Fruit fly (Drosophila melanogaster) whole organism, embryonic: Measurements from ENCODE around the gene CG33110.

Source experiments
- Blimp-1 ChIP-seq: fragments of 200-800 bp; sonication (Bioruptor generic); optimal IDR thresholded peaks from 3 replicates; lab custom pipeline; 2018; ENCODE audit warnings: missing biosample characterization, missing genetic modification characterization, mild to moderate bottlenecking, moderate library complexity, missing genetic modification reagents
- CG12391 ChIP-seq: fragments of 200-800 bp; sonication (Bioruptor generic); optimal IDR thresholded peaks from 3 replicates; lab custom pipeline; 2018; ENCODE audit warnings: missing biosample characterization, mild to moderate bottlenecking, missing genetic modification characterization, moderate library complexity
- CG13424 ChIP-seq: fragments of 200-800 bp; sonication (Bioruptor generic); optimal IDR thresholded peaks from 2 replicates; lab custom pipeline; 2019; ENCODE audit warnings: missing biosample characterization, mild to moderate bottlenecking, missing genetic modification characterization, moderate library complexity
- CG15011 ChIP-seq: fragments of 200-800 bp; sonication (Bioruptor generic); optimal IDR thresholded peaks from 3 replicates; lab custom pipeline; 2018; ENCODE audit warnings: missing biosample characterization, mild to moderate bottlenecking, missing genetic modification characterization
- CG1602 ChIP-seq: fragments of 200-800 bp; sonication (Bioruptor generic); optimal IDR thresholded peaks from 3 replicates; lab custom pipeline; 2016; ENCODE audit warnings: missing biosample characterization, missing genetic modification characterization
- CG1603 ChIP-seq: fragments of 200-800 bp; sonication (Bioruptor generic); optimal IDR thresholded peaks from 2 replicates; lab custom pipeline; 2019; ENCODE audit warnings: missing biosample characterization, mild to moderate bottlenecking, missing genetic modification characterization, moderate library complexity
- CG17361 ChIP-seq: fragments of 200-800 bp; sonication (Bioruptor generic); IDR thresholded peaks from 3 replicates; pipeline ENCODE4 v1.3.6; 2022; ENCODE audit warnings: missing biosample characterization, missing genetic modification characterization
- CG18764 ChIP-seq: fragments of 200-800 bp; sonication (Bioruptor generic); optimal IDR thresholded peaks from 3 replicates; lab custom pipeline; 2016; ENCODE audit warnings: missing biosample characterization, missing genetic modification characterization
- CG2199 ChIP-seq: fragments of 200-800 bp; sonication (Bioruptor generic); IDR thresholded peaks from 3 replicates; pipeline ENCODE4 v1.3.6; 2022; ENCODE audit warnings: missing biosample characterization, missing genetic modification characterization
- CG3281 ChIP-seq: fragments of 200-800 bp; sonication (Bioruptor generic); optimal IDR thresholded peaks from 3 replicates; lab custom pipeline; 2017; ENCODE audit warnings: missing biosample characterization, mild to moderate bottlenecking, missing genetic modification characterization
- CG3407 ChIP-seq: fragments of 200-800 bp; sonication (Bioruptor generic); optimal IDR thresholded peaks from 2 replicates; lab custom pipeline; 2018; ENCODE audit warnings: missing biosample characterization, mild to moderate bottlenecking, missing genetic modification characterization
- CG42726 ChIP-seq: fragments of 200-800 bp; sonication (Bioruptor generic); IDR thresholded peaks from 2 replicates; pipeline ENCODE4 v1.3.6; 2022; ENCODE audit warnings: missing biosample characterization, missing genetic modification characterization; ENCODE audit not compliant: partially characterized antibody
- CG4820 ChIP-seq: fragments of 200-800 bp; sonication (Bioruptor generic); optimal IDR thresholded peaks from 3 replicates; lab custom pipeline; 2016; ENCODE audit warnings: missing biosample characterization, missing genetic modification characterization
- D ChIP-seq, 2 experiments: fragments of 200-800 bp in 1 of 2; fragments of >200 bp in 1 of 2; sonication (Bioruptor generic) in 1 of 2; optimal IDR thresholded peaks; 2 replicates in 1 of 2; 3 replicates in 1 of 2; lab custom pipeline; 2017; ENCODE audit warnings: mild to moderate bottlenecking in 1 of 2, missing biosample characterization in 1 of 2, missing genetic modification characterization in 1 of 2, missing genetic modification reagents in 1 of 2
- Dad ChIP-seq: fragments of 200-800 bp; sonication (Bioruptor generic); optimal IDR thresholded peaks from 3 replicates; lab custom pipeline; 2016; ENCODE audit warnings: missing biosample characterization, missing genetic modification characterization
- Doc2 ChIP-seq: fragments of 200-800 bp; sonication (Bioruptor generic); IDR thresholded peaks from 2 replicates; pipeline ENCODE4 v1.3.6; 2022; ENCODE audit warnings: missing biosample characterization, missing genetic modification characterization
- Doc3 ChIP-seq: fragments of 200-800 bp; sonication (Bioruptor generic); IDR thresholded peaks from 3 replicates; pipeline ENCODE4 v1.3.6; 2022; ENCODE audit warnings: missing biosample characterization, missing genetic modification characterization; ENCODE audit not compliant: partially characterized antibody
- HmgZ ChIP-seq: fragments of 200-800 bp; sonication (Bioruptor generic); optimal IDR thresholded peaks from 2 replicates; lab custom pipeline; 2018; ENCODE audit warnings: missing biosample characterization, mild to moderate bottlenecking, missing genetic modification characterization
- Hmx ChIP-seq: fragments of 200-800 bp; sonication (Bioruptor generic); optimal IDR thresholded peaks from 2 replicates; lab custom pipeline; 2016; ENCODE audit warnings: missing biosample characterization, missing genetic modification characterization
- Hr51 ChIP-seq, 2 experiments: fragments of 200-800 bp; sonication (Bioruptor generic); optimal IDR thresholded peaks; 2 replicates in 1 of 2; 3 replicates in 1 of 2; lab custom pipeline; 2016 to 2018; ENCODE audit warnings: missing biosample characterization in 2 of 2, missing genetic modification characterization in 2 of 2, mild to moderate bottlenecking in 1 of 2, moderate library complexity in 1 of 2
- Hr78 ChIP-seq, 2 experiments: fragments of 200-800 bp in 1 of 2; fragments of >200 bp in 1 of 2; sonication (Bioruptor generic) in 1 of 2; optimal IDR thresholded peaks; 2 replicates each; lab custom pipeline; 2017 to 2019; ENCODE audit warnings: missing biosample characterization in 2 of 2, missing genetic modification characterization in 2 of 2, mild to moderate bottlenecking in 1 of 2, moderate library complexity in 1 of 2
- Hsf ChIP-seq: fragments of 200-800 bp; sonication (Bioruptor generic); optimal IDR thresholded peaks from 3 replicates; lab custom pipeline; 2016; ENCODE audit warnings: missing biosample characterization, missing genetic modification characterization
- Med ChIP-seq: fragments of 200-800 bp; sonication (Bioruptor generic); peaks from one replicate; lab custom pipeline; 2016; ENCODE audit warnings: missing biosample characterization, missing genetic modification characterization, mild to moderate bottlenecking, inconsistent platforms, moderate library complexity
- Nf-YB ChIP-seq: fragments of 200-800 bp; sonication (Bioruptor generic); optimal IDR thresholded peaks from 3 replicates; lab custom pipeline; 2019; ENCODE audit warnings: missing biosample characterization, mild to moderate bottlenecking, missing genetic modification characterization, moderate library complexity
- Oli ChIP-seq: fragments of 200-800 bp; sonication (Bioruptor generic); optimal IDR thresholded peaks from 2 replicates; lab custom pipeline; 2018; ENCODE audit warnings: missing biosample characterization, mild to moderate bottlenecking, missing genetic modification characterization, moderate library complexity
- Optix ChIP-seq: fragments of 200-800 bp; sonication (Bioruptor generic); IDR thresholded peaks from 3 replicates; pipeline ENCODE4 v1.3.6; 2022; ENCODE audit warnings: missing biosample characterization, missing genetic modification characterization
- Sox100B ChIP-seq: fragments of 200-800 bp; sonication (Bioruptor generic); optimal IDR thresholded peaks from 3 replicates; lab custom pipeline; 2018; ENCODE audit warnings: missing biosample characterization, mild to moderate bottlenecking, missing genetic modification characterization
- Ssrp ChIP-seq: fragments of 200-800 bp; sonication (Bioruptor generic); optimal IDR thresholded peaks from 2 replicates; lab custom pipeline; 2018; ENCODE audit warnings: missing biosample characterization, mild to moderate bottlenecking, missing genetic modification characterization, moderate library complexity
- Stat92E ChIP-seq, 3 experiments: fragments of >200 bp in 2 of 3; fragments of 200-800 bp in 1 of 3; sonication (Bioruptor generic) in 1 of 3; optimal IDR thresholded peaks; 2 replicates each; lab custom pipeline; 2017 to 2019; ENCODE audit warnings: missing biosample characterization in 3 of 3, missing genetic modification characterization in 3 of 3, mild to moderate bottlenecking in 1 of 3, moderate library complexity in 1 of 3
- bsh ChIP-seq, 2 experiments: fragments of 200-800 bp; sonication (Bioruptor generic); optimal IDR thresholded peaks; 2 replicates each; lab custom pipeline; 2017 to 2018; ENCODE audit warnings: mild to moderate bottlenecking in 2 of 2, missing biosample characterization in 2 of 2, missing genetic modification characterization in 2 of 2, moderate library complexity in 1 of 2
- exex ChIP-seq: fragments of 200-800 bp; sonication (Bioruptor generic); optimal IDR thresholded peaks from 4 replicates; lab custom pipeline; 2018; ENCODE audit warnings: missing biosample characterization, mild to moderate bottlenecking, missing genetic modification characterization, moderate library complexity
- jing ChIP-seq: fragments of 200-800 bp; sonication (Bioruptor generic); optimal IDR thresholded peaks from 2 replicates; lab custom pipeline; 2018; ENCODE audit warnings: missing biosample characterization, mild to moderate bottlenecking, missing genetic modification characterization
- lbe ChIP-seq: fragments of 200-800 bp; sonication (Bioruptor generic); optimal IDR thresholded peaks from 2 replicates; lab custom pipeline; 2016; ENCODE audit warnings: missing biosample characterization, mild to moderate bottlenecking, missing genetic modification characterization
- mirr ChIP-seq: fragments of 200-800 bp; sonication (Bioruptor generic); optimal IDR thresholded peaks from 3 replicates; lab custom pipeline; 2018; ENCODE audit warnings: missing biosample characterization, mild to moderate bottlenecking, missing genetic modification characterization
- nau ChIP-seq: fragments of 200-800 bp; sonication (Bioruptor generic); optimal IDR thresholded peaks from 3 replicates; lab custom pipeline; 2017; ENCODE audit warnings: missing biosample characterization, mild to moderate bottlenecking, missing genetic modification characterization, missing genetic modification reagents
- nmo ChIP-seq: fragments of 200-800 bp; sonication (Bioruptor generic); optimal IDR thresholded peaks from 2 replicates; lab custom pipeline; 2018; ENCODE audit warnings: missing biosample characterization, mild to moderate bottlenecking, missing genetic modification characterization, moderate library complexity
- otp ChIP-seq: fragments of 200-800 bp; sonication (Bioruptor generic); IDR thresholded peaks from 3 replicates; pipeline ENCODE4, ENCODE4 v1.3.6; 2022; ENCODE audit warnings: missing biosample characterization, missing genetic modification characterization
- sc ChIP-seq, 3 experiments: fragments of >200 bp in 2 of 3; fragments of 200-800 bp in 1 of 3; sonication (Bioruptor generic) in 1 of 3; optimal IDR thresholded peaks; 2 replicates in 2 of 3; 3 replicates in 1 of 3; lab custom pipeline; 2017; ENCODE audit warnings: mild to moderate bottlenecking in 1 of 3, missing biosample characterization in 1 of 3, missing genetic modification characterization in 1 of 3, missing genetic modification reagents in 1 of 3
- sens-2 ChIP-seq: fragments of 200-800 bp; sonication (Bioruptor generic); IDR thresholded peaks from 2 replicates; pipeline ENCODE4 v1.3.6; 2022; ENCODE audit warnings: missing biosample characterization, missing genetic modification characterization
- seq ChIP-seq: fragments of 200-800 bp; sonication (Bioruptor generic); IDR thresholded peaks from 2 replicates; pipeline ENCODE4 v1.3.6; 2022; ENCODE audit warnings: missing biosample characterization, missing genetic modification characterization
- slbo ChIP-seq: fragments of 200-800 bp; sonication (Bioruptor generic); IDR thresholded peaks from 2 replicates; pipeline ENCODE4 v1.3.6; 2022; ENCODE audit warnings: missing biosample characterization, missing genetic modification characterization
- slou ChIP-seq: fragments of 200-800 bp; sonication (Bioruptor generic); optimal IDR thresholded peaks from 3 replicates; lab custom pipeline; 2016; ENCODE audit warnings: missing biosample characterization, missing genetic modification characterization
- so ChIP-seq: fragments of 200-800 bp; sonication (Bioruptor generic); IDR thresholded peaks from 3 replicates; pipeline ENCODE4 v1.3.6; 2022; ENCODE audit warnings: missing biosample characterization, missing genetic modification characterization
- tio ChIP-seq: fragments of 200-800 bp; sonication (Bioruptor generic); optimal IDR thresholded peaks from 2 replicates; lab custom pipeline; 2017; ENCODE audit warnings: missing biosample characterization, missing genetic modification characterization, inconsistent platforms
- tna ChIP-seq: fragments of 200-800 bp; sonication (Bioruptor generic); IDR thresholded peaks from 2 replicates; pipeline ENCODE4 v1.3.6; 2022; ENCODE audit warnings: missing biosample characterization, missing genetic modification characterization; ENCODE audit not compliant: partially characterized antibody
- vvl ChIP-seq: fragments of 200-800 bp; sonication (Bioruptor generic); IDR thresholded peaks from 2 replicates; pipeline ENCODE4 v1.3.6; 2022; ENCODE audit warnings: missing biosample characterization, missing genetic modification characterization

The CG33110 gene

dm6 chr3R:22625514-22626333 is 55.7 kb downstream of the CG33110 start (continued):
- TF ChIP-seq Doc3 (GFP tag; lab: Robert Waterston, UW), result no peak
- TF ChIP-seq exex (tag; lab: Kevin White, UChicago), result no peak
- peak; percentile 62 for TF ChIP-seq Oli (tag; lab: Kevin White, UChicago)
- 0 out of 2 replicates have a peak, but pooled peaks have one; percentile 17 for TF ChIP-seq seq (GFP tag; lab: Robert Waterston, UW)
- TF ChIP-seq nau (GFP tag; lab: Kevin White, UChicago), result peak; percentile 32
- TF ChIP-seq CG15011 (GFP tag; lab: Kevin White, UChicago), result peak; percentile 23
- TF ChIP-seq Hmx (GFP tag; lab: Kevin White, UChicago), result no peak
- peak in 1 of 3 experiments; percentile 86 for TF ChIP-seq Stat92E (GFP tag; optimal IDR thresholded peaks at IDR 0.05; lab: Kevin White, UChicago)
- peak; percentile 39 for TF ChIP-seq CG3407 (GFP tag; lab: Kevin White, UChicago)
- TF ChIP-seq mirr (GFP tag; lab: Kevin White, UChicago), result no peak
- no peak for TF ChIP-seq HmgZ (tag; lab: Kevin White, UChicago)
- peak; percentile 25 for TF ChIP-seq CG3281 (GFP tag; lab: Kevin White, UChicago)
- no peak for TF ChIP-seq tna (GFP tag; lab: Robert Waterston, UW)
- no peak for TF ChIP-seq slou (GFP tag; lab: Kevin White, UChicago)
- no peak for TF ChIP-seq CG42726 (GFP tag; lab: Robert Waterston, UW)
- peak; percentile 47 for TF ChIP-seq Ssrp
- TF ChIP-seq vvl (GFP tag; lab: Robert Waterston, UW), result peak; percentile 23; the same call in 1 of the 2 replicates
- 0 out of 3 replicates have a peak, but pooled peaks have one; percentile 16 for TF ChIP-seq otp (GFP tag; lab: Robert Waterston, UW)
- peak; percentile 76 for TF ChIP-seq nmo (GFP tag; lab: Kevin White, UChicago)
- TF ChIP-seq CG12391 (tag; lab: Kevin White, UChicago), result peak; percentile 59
- peak; percentile 72; the same call in 2 of the 3 replicates for TF ChIP-seq CG2199
- TF ChIP-seq Doc2 (GFP tag; lab: Robert Waterston, UW), result no peak
- peak; percentile 62 for TF ChIP-seq Med
- peak; percentile 56 for TF ChIP-seq tio (GFP tag; lab: Kevin White, UChicago)
- peak; percentile 32 for TF ChIP-seq Nf-YB (GFP tag; lab: Kevin White, UChicago)
- no peak for TF ChIP-seq slbo
- no peak for TF ChIP-seq jing (GFP tag; lab: Kevin White, UChicago)
- peak in 1 of 2 experiments; percentile 59 for TF ChIP-seq bsh (GFP tag; optimal IDR thresholded peaks at IDR 0.05; lab: Kevin White, UChicago)
- no peak for TF ChIP-seq sens-2 (GFP tag; lab: Robert Waterston, UW)
- peak; percentile 54 for TF ChIP-seq Blimp-1 (GFP tag; lab: Kevin White, UChicago)
- peak; percentile 46 for TF ChIP-seq CG13424 (tag; lab: Kevin White, UChicago)
- TF ChIP-seq sc (optimal IDR thresholded peaks at IDR 0.05; lab: Kevin White, UChicago), result no peak
- TF ChIP-seq sc (GFP tag; optimal IDR thresholded peaks at IDR 0.05; lab: Kevin White, UChicago), result peak; percentile 54
- TF ChIP-seq Hsf (GFP tag; lab: Kevin White, UChicago), result peak; percentile 15
- TF ChIP-seq CG1603 (tag; lab: Kevin White, UChicago), result peak; percentile 23
- peak; percentile 6 for TF ChIP-seq CG18764
- TF ChIP-seq lbe (GFP tag; lab: Kevin White, UChicago), result no peak
- no peak for TF ChIP-seq D (optimal IDR thresholded peaks at IDR 0.05; lab: Kevin White, UChicago)
- TF ChIP-seq D (GFP tag; optimal IDR thresholded peaks at IDR 0.05; lab: Kevin White, UChicago), result peak; percentile 76
- TF ChIP-seq Hr78 (GFP tag; optimal IDR thresholded peaks at IDR 0.05; lab: Kevin White, UChicago), result peak in 1 of 2 experiments; percentile 11
- no peak for TF ChIP-seq Dad (GFP tag; lab: Kevin White, UChicago)
- TF ChIP-seq Hr51 (GFP tag; optimal IDR thresholded peaks at IDR 0.05; lab: Kevin White, UChicago), result peak in 1 of 2 experiments; percentile 47
- TF ChIP-seq so (GFP tag; lab: Robert Waterston, UW), result no peak
- peak; percentile 11 for TF ChIP-seq CG4820 (GFP tag; lab: Kevin White, UChicago)
- peak; percentile 73; the same call in 2 of the 3 replicates for TF ChIP-seq CG17361 (GFP tag; lab: Robert Waterston, UW)
- TF ChIP-seq Optix (GFP tag; lab: Robert Waterston, UW), result no peak
- TF ChIP-seq CG1602 (GFP tag; lab: Kevin White, UChicago), result peak; percentile 42
- peak; percentile 73 for TF ChIP-seq Sox100B (GFP tag; lab: Kevin White, UChicago)
